Worm (Caenorhabditis elegans) whole organism, early embryonic: ENCODE results near the gene cca-1.

ENCODE experiments used
- F13C5.2 ChIP-seq: sonication (generic microtip); optimal IDR thresholded peaks from 2 replicates; lab custom pipeline; 2017; ENCODE audit warnings: mild to moderate bottlenecking, missing genetic modification characterization, inconsistent platforms, missing compliant biosample characterization
- ama-1 ChIP-seq: fragments of 150-350 bp; optimal IDR thresholded peaks from 2 replicates; lab custom pipeline; 2014
- ceh-13 ChIP-seq: fragments of 200-800 bp; sonication (Bioruptor generic); optimal IDR thresholded peaks from 2 replicates; lab custom pipeline; 2018; ENCODE audit warnings: mild to moderate bottlenecking, missing genetic modification characterization, missing compliant biosample characterization
- hmbx-1 ChIP-seq: sonication (generic microtip); optimal IDR thresholded peaks from 2 replicates; lab custom pipeline; 2016; ENCODE audit warnings: mild to moderate bottlenecking, missing genetic modification characterization, missing compliant biosample characterization
- hnd-1 ChIP-seq: sonication (generic microtip); optimal IDR thresholded peaks from 2 replicates; lab custom pipeline; 2016; ENCODE audit warnings: missing genetic modification characterization, missing compliant biosample characterization
- pes-1 ChIP-seq: fragments of 200-800 bp; sonication (Bioruptor generic); IDR thresholded peaks from 2 replicates; pipeline ENCODE4 v1.3.6; 2022; ENCODE audit warnings: missing genetic modification reagents, missing genetic modification characterization, missing compliant biosample characterization
- sea-1 ChIP-seq: fragments of 200-800 bp; sonication (Bioruptor generic); conservative IDR thresholded peaks from 2 replicates; pipeline ENCODE4 v1.3.6; 2022; ENCODE audit warnings: missing genetic modification characterization, missing compliant biosample characterization

DNA sequence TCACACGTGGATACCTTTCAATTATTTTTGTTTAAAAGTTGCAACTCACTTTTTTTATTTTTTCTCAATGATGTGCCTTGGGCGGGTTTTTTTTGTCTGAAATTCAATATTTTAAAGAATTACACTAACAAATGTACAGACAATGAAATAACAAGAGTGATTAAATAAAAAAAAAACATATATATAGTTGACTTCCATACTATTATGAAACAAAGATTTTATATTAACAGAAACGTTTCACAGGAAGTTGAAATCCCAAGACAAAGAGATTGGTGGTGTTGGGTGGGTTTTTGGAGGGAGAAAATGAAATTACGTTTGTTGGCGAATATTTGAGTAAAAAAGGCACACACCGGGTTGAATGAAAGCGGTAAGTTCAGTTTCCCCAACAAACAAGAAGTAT is at the start of gene cca-1:
- TF ChIP-seq hnd-1 (tag; lab: Kevin White, UChicago) (no peak), ama-1 (lab: Kevin White, UChicago) (no peak), pes-1 (GFP tag; lab: Robert Waterston, UW) (no peak), sea-1 (GFP tag; lab: Robert Waterston, UW) (no peak), F13C5.2 (tag; lab: Kevin White, UChicago) (no peak), hmbx-1 (tag; lab: Kevin White, UChicago) (no peak), ceh-13 (GFP tag; lab: Kevin White, UChicago) (no peak)
